Fruit fly (Drosophila melanogaster): Measurements from ENCODE around the gene CG4629.

- TF ChIP-seq Sin3A (optimal IDR thresholded peaks at IDR 0.05) (no peak), h (optimal IDR thresholded peaks at IDR 0.05) (no peak), psq (optimal IDR thresholded peaks at IDR 0.05) (no peak), insv (optimal IDR thresholded peaks at IDR 0.05) (no peak), Myc (optimal IDR thresholded peaks at IDR 0.05) (no peak)
Measured at dm6 chr2L:1121942-1122710, 19.8 kb upstream of the CG4629 start.
